Fruit fly (Drosophila melanogaster) whole organism, adult: ENCODE data around the gene CG32091.

Experiments
- CG14711 ChIP-seq: fragments of 200-800 bp; sonication (Bioruptor generic); optimal IDR thresholded peaks from 2 replicates; lab custom pipeline; 2018; ENCODE audit warnings: missing biosample characterization, mild to moderate bottlenecking, missing genetic modification characterization, moderate library complexity
- CG1620 ChIP-seq: fragments of 200-800 bp; sonication (Bioruptor generic); optimal IDR thresholded peaks from 2 replicates; lab custom pipeline; 2016; ENCODE audit warnings: missing biosample characterization, missing genetic modification characterization
- CG33017 ChIP-seq: fragments of 200-800 bp; sonication (Bioruptor generic); optimal IDR thresholded peaks from 2 replicates; lab custom pipeline; 2018; ENCODE audit warnings: missing biosample characterization, mild to moderate bottlenecking, missing genetic modification characterization, moderate library complexity
- CG5204 ChIP-seq: fragments of 200-800 bp; sonication (Bioruptor generic); optimal IDR thresholded peaks from 2 replicates; lab custom pipeline; 2016; ENCODE audit warnings: missing biosample characterization, missing genetic modification characterization
- CG7045 ChIP-seq: fragments of 200-800 bp; sonication (Bioruptor generic); optimal IDR thresholded peaks from 2 replicates; lab custom pipeline; 2017; ENCODE audit warnings: missing biosample characterization, mild to moderate bottlenecking, missing genetic modification characterization
- CG7101 ChIP-seq: fragments of 200-800 bp; sonication (Bioruptor generic); optimal IDR thresholded peaks from 2 replicates; lab custom pipeline; 2018; ENCODE audit warnings: missing biosample characterization, mild to moderate bottlenecking, missing genetic modification characterization, moderate library complexity
- Clk ChIP-seq: fragments of 200-800 bp; sonication (Bioruptor generic); optimal IDR thresholded peaks from 2 replicates; lab custom pipeline; 2017; ENCODE audit warnings: missing biosample characterization, missing genetic modification characterization
- Crg-1 ChIP-seq: fragments of 200-800 bp; sonication (Bioruptor generic); optimal IDR thresholded peaks from 2 replicates; lab custom pipeline; 2016; ENCODE audit warnings: missing biosample characterization, missing genetic modification characterization
- Mnt ChIP-seq: fragments of 200-800 bp; sonication (Bioruptor generic); optimal IDR thresholded peaks from 2 replicates; lab custom pipeline; 2016; ENCODE audit warnings: missing biosample characterization, mild to moderate bottlenecking, missing genetic modification characterization
- bab1 ChIP-seq: fragments of 200-800 bp; sonication (Bioruptor generic); optimal IDR thresholded peaks from 3 replicates; lab custom pipeline; 2019; ENCODE audit warnings: missing biosample characterization, mild to moderate bottlenecking, missing genetic modification characterization, moderate library complexity
- kay ChIP-seq: fragments of 200-800 bp; sonication (Bioruptor generic); peaks from one replicate; lab custom pipeline; 2016; ENCODE audit warnings: missing biosample characterization, missing genetic modification characterization, borderline replicate concordance
- ovo ChIP-seq: fragments of 200-800 bp; sonication (Bioruptor generic); optimal IDR thresholded peaks from 2 replicates; lab custom pipeline; 2016; ENCODE audit warnings: missing biosample characterization, missing genetic modification characterization
- tj ChIP-seq: fragments of 200-800 bp; sonication (Bioruptor generic); optimal IDR thresholded peaks from 3 replicates; lab custom pipeline; 2017; ENCODE audit warnings: missing biosample characterization, mild to moderate bottlenecking, missing genetic modification characterization, moderate library complexity

- TF ChIP-seq CG33017 (tag; lab: Kevin White, UChicago) (peak; percentile 59), bab1 (GFP tag; lab: Kevin White, UChicago) (peak; percentile 75), Clk (no peak), CG7045 (GFP tag; lab: Kevin White, UChicago) (no peak), CG1620 (no peak), CG7101 (tag; lab: Kevin White, UChicago) (peak; percentile 57), ovo (GFP tag; lab: Kevin White, UChicago) (no peak), CG5204 (GFP tag; lab: Kevin White, UChicago) (no peak), kay (GFP tag; lab: Kevin White, UChicago) (peak; percentile 96), CG14711 (tag; lab: Kevin White, UChicago) (peak; percentile 26), Mnt (peak; percentile 47), tj (GFP tag; lab: Kevin White, UChicago) (peak; percentile 39), Crg-1 (GFP tag; lab: Kevin White, UChicago) (no peak)
These were observed 7.8 kb upstream of the CG32091 start for dm6 chr3L:11623245-11623883.
